Fruit fly (Drosophila melanogaster): Measurements from ENCODE around the gene CSN6.

- TF ChIP-seq rn (GFP tag; IDR thresholded peaks at IDR 0.05) (no peak), CG4496 (GFP tag; IDR thresholded peaks at IDR 0.05) (no peak), fd96Ca (GFP tag; IDR thresholded peaks at IDR 0.05) (no peak), CG15710 (tag; optimal IDR thresholded peaks at IDR 0.05) (peak; percentile 40), CG9948 (tag; optimal IDR thresholded peaks at IDR 0.05) (peak; percentile 42), D1 (tag; optimal IDR thresholded peaks at IDR 0.05) (peak; percentile 16), Snoo (tag; optimal IDR thresholded peaks at IDR 0.05) (peak; percentile 57), CG34367 (tag; optimal IDR thresholded peaks at IDR 0.05) (no peak), gl (tag; optimal IDR thresholded peaks at IDR 0.05) (no peak), CG12605 (GFP tag; IDR thresholded peaks at IDR 0.05) (no peak), Ets98B (GFP tag; IDR thresholded peaks at IDR 0.05) (no peak), CG13204 (GFP tag; optimal IDR thresholded peaks at IDR 0.05) (no peak), CG8301 (tag; optimal IDR thresholded peaks at IDR 0.05) (peak; percentile 42), CG17806 (tag; optimal IDR thresholded peaks at IDR 0.05) (peak; percentile 35)
Observed at dm6 chr3R:22625514-22626333, 45.2 kb downstream of the CSN6 start.

Data from whole organism, pupa.